Fruit fly (Drosophila melanogaster) whole organism, embryonic: ENCODE measurements around the gene por.

Source experiments
- Atf3 ChIP-seq: fragments of 200-800 bp; sonication (Bioruptor generic); optimal IDR thresholded peaks from 3 replicates; lab custom pipeline; 2016; ENCODE audit warnings: missing biosample characterization, missing genetic modification characterization
- Atf6 ChIP-seq: fragments of 200-800 bp; sonication (Bioruptor generic); IDR thresholded peaks from 2 replicates; pipeline ENCODE4 v1.3.6; 2022; ENCODE audit warnings: missing biosample characterization, missing genetic modification characterization
- CG11093 ChIP-seq: fragments of 200-800 bp; sonication (Bioruptor generic); IDR thresholded peaks from 3 replicates; pipeline ENCODE4 v1.3.6; 2022; ENCODE audit warnings: missing biosample characterization, missing genetic modification characterization
- CG11696 ChIP-seq: fragments of 200-800 bp; sonication (Bioruptor generic); IDR thresholded peaks from 2 replicates; pipeline ENCODE4 v1.3.6; 2022; ENCODE audit warnings: missing biosample characterization, missing genetic modification characterization
- CG12219 ChIP-seq: fragments of 200-800 bp; sonication (Bioruptor generic); optimal IDR thresholded peaks from 3 replicates; lab custom pipeline; 2018; ENCODE audit warnings: missing biosample characterization, mild to moderate bottlenecking, missing genetic modification characterization
- CG12236 ChIP-seq: fragments of 200-800 bp; sonication (Bioruptor generic); optimal IDR thresholded peaks from 2 replicates; lab custom pipeline; 2016; ENCODE audit warnings: missing biosample characterization, missing genetic modification characterization
- CG12769 ChIP-seq: fragments of 200-800 bp; sonication (Bioruptor generic); optimal IDR thresholded peaks from 2 replicates; lab custom pipeline; 2019; ENCODE audit warnings: missing biosample characterization, mild to moderate bottlenecking, missing genetic modification characterization, moderate library complexity
- CG13775 ChIP-seq: fragments of 200-800 bp; sonication (Bioruptor generic); optimal IDR thresholded peaks from 3 replicates; lab custom pipeline; 2017; ENCODE audit warnings: missing biosample characterization, mild to moderate bottlenecking, missing genetic modification characterization
- CG14014 ChIP-seq: fragments of 200-800 bp; sonication (Bioruptor generic); IDR thresholded peaks from 2 replicates; pipeline ENCODE4 v1.3.6; 2022; ENCODE audit warnings: missing biosample characterization, missing genetic modification characterization
- CG15011 ChIP-seq: fragments of 200-800 bp; sonication (Bioruptor generic); optimal IDR thresholded peaks from 3 replicates; lab custom pipeline; 2018; ENCODE audit warnings: missing biosample characterization, mild to moderate bottlenecking, missing genetic modification characterization
- CG16863 ChIP-seq: fragments of 200-800 bp; sonication (Bioruptor generic); optimal IDR thresholded peaks from 3 replicates; lab custom pipeline; 2016; ENCODE audit warnings: missing biosample characterization, missing genetic modification characterization
- CG17829 ChIP-seq: fragments of 200-800 bp; optimal IDR thresholded peaks from 2 replicates; lab custom pipeline; 2019; ENCODE audit warnings: missing biosample characterization, mild to moderate bottlenecking, missing genetic modification characterization, moderate library complexity
- CG1792 ChIP-seq: fragments of 200-800 bp; sonication (Bioruptor generic); optimal IDR thresholded peaks from 2 replicates; lab custom pipeline; 2016; ENCODE audit warnings: missing biosample characterization, missing genetic modification characterization
- CG2120 ChIP-seq: fragments of 200-800 bp; sonication (Bioruptor generic); optimal IDR thresholded peaks from 3 replicates; lab custom pipeline; 2016; ENCODE audit warnings: missing biosample characterization, missing genetic modification characterization
- CG32532 ChIP-seq: fragments of 200-800 bp; sonication (Bioruptor generic); IDR thresholded peaks from 2 replicates; pipeline ENCODE4 v1.3.6; 2022; ENCODE audit warnings: missing biosample characterization, missing genetic modification characterization
- CG33557 ChIP-seq: fragments of 200-800 bp; sonication (Bioruptor generic); optimal IDR thresholded peaks from 2 replicates; lab custom pipeline; 2019; ENCODE audit warnings: missing biosample characterization, mild to moderate bottlenecking, missing genetic modification characterization, moderate library complexity
- CG3838 ChIP-seq: fragments of 200-800 bp; sonication (Bioruptor generic); optimal IDR thresholded peaks from 3 replicates; lab custom pipeline; 2016; ENCODE audit warnings: missing biosample characterization, missing genetic modification characterization
- CG3995 ChIP-seq: fragments of 200-800 bp; sonication (Bioruptor generic); optimal IDR thresholded peaks from 3 replicates; lab custom pipeline; 2016; ENCODE audit warnings: missing biosample characterization, missing genetic modification characterization
- CG4282 ChIP-seq: fragments of 200-800 bp; sonication (Bioruptor generic); optimal IDR thresholded peaks from 2 replicates; lab custom pipeline; 2016; ENCODE audit warnings: missing biosample characterization, missing genetic modification characterization
- CG8388 ChIP-seq: fragments of 200-800 bp; sonication (Bioruptor generic); optimal IDR thresholded peaks from 2 replicates; lab custom pipeline; 2019; ENCODE audit warnings: missing biosample characterization, mild to moderate bottlenecking, missing genetic modification characterization, moderate library complexity
- CkIIα-i1 ChIP-seq: fragments of 200-800 bp; sonication (Bioruptor generic); IDR thresholded peaks from 2 replicates; pipeline ENCODE4 v1.3.6; 2022; ENCODE audit warnings: missing biosample characterization, missing genetic modification characterization
- Dbx ChIP-seq: fragments of 200-800 bp; sonication (Bioruptor generic); IDR thresholded peaks from 3 replicates; pipeline ENCODE4 v1.3.6; 2022; ENCODE audit warnings: missing biosample characterization, missing genetic modification characterization
- Dref ChIP-seq: fragments of 200-800 bp; sonication (Bioruptor generic); IDR thresholded peaks from 2 replicates; pipeline ENCODE4 v1.3.6; 2022; ENCODE audit warnings: missing biosample characterization, missing genetic modification characterization
- E2f1 ChIP-seq: fragments of 200-800 bp; sonication (Bioruptor generic); IDR thresholded peaks from 2 replicates; pipeline ENCODE4 v1.3.6; 2022; ENCODE audit warnings: missing biosample characterization, missing genetic modification characterization
- Fer3 ChIP-seq: fragments of 200-800 bp; sonication (Bioruptor generic); optimal IDR thresholded peaks from 2 replicates; lab custom pipeline; 2018; ENCODE audit warnings: missing biosample characterization, mild to moderate bottlenecking, missing genetic modification characterization, moderate library complexity
- HHEX ChIP-seq: fragments of 200-800 bp; sonication (Bioruptor generic); optimal IDR thresholded peaks from 3 replicates; lab custom pipeline; 2017; ENCODE audit warnings: missing biosample characterization, mild to moderate bottlenecking, missing genetic modification characterization, missing genetic modification reagents
- Hr78 ChIP-seq, 2 experiments: fragments of 200-800 bp in 1 of 2; fragments of >200 bp in 1 of 2; sonication (Bioruptor generic) in 1 of 2; optimal IDR thresholded peaks; 2 replicates each; lab custom pipeline; 2017 to 2019; ENCODE audit warnings: missing biosample characterization in 2 of 2, missing genetic modification characterization in 2 of 2, mild to moderate bottlenecking in 1 of 2, moderate library complexity in 1 of 2
- Lim3 ChIP-seq: fragments of 200-800 bp; sonication (Bioruptor generic); IDR thresholded peaks from 2 replicates; pipeline ENCODE4 v1.3.6; 2022; ENCODE audit warnings: missing biosample characterization, missing genetic modification characterization
- Nf-YB ChIP-seq: fragments of 200-800 bp; sonication (Bioruptor generic); optimal IDR thresholded peaks from 3 replicates; lab custom pipeline; 2019; ENCODE audit warnings: missing biosample characterization, mild to moderate bottlenecking, missing genetic modification characterization, moderate library complexity
- Oli ChIP-seq: fragments of 200-800 bp; sonication (Bioruptor generic); optimal IDR thresholded peaks from 2 replicates; lab custom pipeline; 2018; ENCODE audit warnings: missing biosample characterization, mild to moderate bottlenecking, missing genetic modification characterization, moderate library complexity
- Trl ChIP-seq, 3 experiments: fragments of >200 bp in 2 of 3; fragments of 200-800 bp in 1 of 3; sonication (Bioruptor generic) in 1 of 3; optimal IDR thresholded peaks; 2 replicates in 1 of 3; 3 replicates in 2 of 3; lab custom pipeline; 2016 to 2017; ENCODE audit warnings: missing biosample characterization in 1 of 3, missing genetic modification characterization in 1 of 3
- ap ChIP-seq: fragments of 200-800 bp; sonication (Bioruptor generic); IDR thresholded peaks from 2 replicates; pipeline ENCODE4 v1.3.6; 2022; ENCODE audit warnings: missing biosample characterization, missing genetic modification characterization
- bsh ChIP-seq, 2 experiments: fragments of 200-800 bp; sonication (Bioruptor generic); optimal IDR thresholded peaks; 2 replicates each; lab custom pipeline; 2017 to 2018; ENCODE audit warnings: mild to moderate bottlenecking in 2 of 2, missing biosample characterization in 2 of 2, missing genetic modification characterization in 2 of 2, moderate library complexity in 1 of 2
- cas ChIP-seq: fragments of 200-800 bp; sonication (Bioruptor generic); IDR thresholded peaks from 2 replicates; pipeline ENCODE4 v1.3.6; 2022; ENCODE audit warnings: missing biosample characterization, missing genetic modification characterization
- chif ChIP-seq, 2 experiments: fragments of 200-800 bp; sonication (Bioruptor generic); optimal IDR thresholded peaks; 3 replicates each; lab custom pipeline; 2016; ENCODE audit warnings: missing biosample characterization in 2 of 2, missing genetic modification characterization in 2 of 2
- dm ChIP-seq: fragments of 200-800 bp; sonication (Bioruptor generic); optimal IDR thresholded peaks from 3 replicates; lab custom pipeline; 2016; ENCODE audit warnings: missing biosample characterization, missing genetic modification characterization
- en ChIP-seq: fragments of 200-800 bp; sonication (Bioruptor generic); optimal IDR thresholded peaks from 2 replicates; lab custom pipeline; 2016; ENCODE audit warnings: missing biosample characterization, missing genetic modification characterization
- gce ChIP-seq: fragments of 200-800 bp; sonication (Bioruptor generic); IDR thresholded peaks from 3 replicates; pipeline ENCODE4 v1.3.6; 2022; ENCODE audit warnings: missing biosample characterization, missing genetic modification characterization
- gfzf ChIP-seq: fragments of 200-800 bp; sonication (Bioruptor generic); optimal IDR thresholded peaks from 2 replicates; lab custom pipeline; 2016; ENCODE audit warnings: missing biosample characterization, mild to moderate bottlenecking, missing genetic modification characterization, moderate library complexity
- grn ChIP-seq: fragments of 200-800 bp; sonication (Bioruptor generic); optimal IDR thresholded peaks from 3 replicates; lab custom pipeline; 2017; ENCODE audit warnings: missing biosample characterization, missing genetic modification characterization
- onecut ChIP-seq: fragments of 200-800 bp; sonication (Bioruptor generic); IDR thresholded peaks from 2 replicates; pipeline ENCODE4 v1.3.6; 2022; ENCODE audit warnings: missing biosample characterization, missing genetic modification characterization
- pros ChIP-seq: fragments of 200-800 bp; sonication (Bioruptor generic); optimal IDR thresholded peaks from 3 replicates; lab custom pipeline; 2019; ENCODE audit warnings: missing biosample characterization, mild to moderate bottlenecking, missing genetic modification characterization, moderate library complexity
- psq ChIP-seq: fragments of 200-800 bp; sonication (Bioruptor generic); optimal IDR thresholded peaks from 2 replicates; lab custom pipeline; 2017; ENCODE audit warnings: missing biosample characterization, missing genetic modification characterization
- scrt ChIP-seq: fragments of 200-800 bp; sonication (Bioruptor generic); optimal IDR thresholded peaks from 2 replicates; lab custom pipeline; 2018; ENCODE audit warnings: missing biosample characterization, mild to moderate bottlenecking, missing genetic modification characterization, moderate library complexity
- sd ChIP-seq: fragments of 200-800 bp; sonication (Bioruptor generic); optimal IDR thresholded peaks from 3 replicates; lab custom pipeline; 2018; ENCODE audit warnings: missing biosample characterization, mild to moderate bottlenecking, missing genetic modification characterization, moderate library complexity
- slou ChIP-seq: fragments of 200-800 bp; sonication (Bioruptor generic); optimal IDR thresholded peaks from 3 replicates; lab custom pipeline; 2016; ENCODE audit warnings: missing biosample characterization, missing genetic modification characterization
- unpg ChIP-seq: fragments of 200-800 bp; sonication (Bioruptor generic); optimal IDR thresholded peaks from 3 replicates; lab custom pipeline; 2018; ENCODE audit warnings: missing biosample characterization, mild to moderate bottlenecking, missing genetic modification characterization, moderate library complexity
- z ChIP-seq: fragments of 200-800 bp; sonication (Bioruptor generic); IDR thresholded peaks from 3 replicates; pipeline ENCODE4 v1.3.6; 2022; ENCODE audit warnings: missing biosample characterization, missing genetic modification characterization
- zf30C ChIP-seq: fragments of 200-800 bp; sonication (Bioruptor generic); optimal IDR thresholded peaks from 3 replicates; lab custom pipeline; 2018; ENCODE audit warnings: missing biosample characterization, mild to moderate bottlenecking, missing genetic modification characterization
- zfh2 ChIP-seq: fragments of 200-800 bp; sonication (Bioruptor generic); optimal IDR thresholded peaks from 2 replicates; lab custom pipeline; 2016; ENCODE audit warnings: missing biosample characterization, missing genetic modification characterization

The por gene

dm6 chrX:18404632-18405238, 25.1 kb upstream of the por start (continued):
- TF ChIP-seq psq (GFP tag; lab: Kevin White, UChicago) (no peak), CG8388 (GFP tag; lab: Kevin White, UChicago) (no peak), grn (no peak), Atf6 (GFP tag; lab: Robert Waterston, UW) (no peak), Oli (tag; lab: Kevin White, UChicago) (peak; percentile 51), chif (GFP tag; optimal IDR thresholded peaks at IDR 0.05; lab: Kevin White, UChicago) (no peak), gce (GFP tag; lab: Robert Waterston, UW) (peak; percentile 51; the same call in 1 of the 3 replicates), CkIIα-i1 (GFP tag; lab: Robert Waterston, UW) (no peak), CG14014 (no peak), CG2120 (GFP tag; lab: Kevin White, UChicago) (peak; percentile 74), CG16863 (peak; percentile 36), Fer3 (tag; lab: Kevin White, UChicago) (no peak), ap (no peak), CG15011 (GFP tag; lab: Kevin White, UChicago) (no peak), slou (GFP tag; lab: Kevin White, UChicago) (no peak), CG17829 (tag; lab: Kevin White, UChicago) (no peak), CG33557 (GFP tag; lab: Kevin White, UChicago) (no peak), zf30C (GFP tag; lab: Kevin White, UChicago) (no peak), CG12236 (GFP tag; lab: Kevin White, UChicago) (no peak), HHEX (GFP tag; lab: Kevin White, UChicago) (no peak), z (GFP tag; lab: Robert Waterston, UW) (peak; percentile 5; the same call in 1 of the 3 replicates), pros (GFP tag; lab: Kevin White, UChicago) (no peak), Trl (optimal IDR thresholded peaks at IDR 0.05; lab: Kevin White, UChicago) (peak; percentile 91 to 92), Trl (GFP tag; optimal IDR thresholded peaks at IDR 0.05; lab: Kevin White, UChicago) (no peak), Hr78 (GFP tag; optimal IDR thresholded peaks at IDR 0.05; lab: Kevin White, UChicago) (no peak), Dbx (no peak), onecut (no peak), scrt (GFP tag; lab: Kevin White, UChicago) (no peak), unpg (GFP tag; lab: Kevin White, UChicago) (no peak), Atf3 (GFP tag; lab: Kevin White, UChicago) (no peak), en (GFP tag; lab: Kevin White, UChicago) (no peak), CG3838 (GFP tag; lab: Kevin White, UChicago) (no peak), CG32532 (GFP tag; lab: Robert Waterston, UW) (no peak; the same call in 1 of the 2 replicates), Lim3 (GFP tag; lab: Robert Waterston, UW) (no peak), cas (no peak), CG11093 (no peak), Dref (GFP tag; lab: Robert Waterston, UW) (no peak), CG12219 (GFP tag; lab: Kevin White, UChicago) (no peak), CG12769 (peak; percentile 66), E2f1 (0 out of 2 replicates have a peak, but pooled peaks have one; percentile 6), CG1792 (GFP tag; lab: Kevin White, UChicago) (peak; percentile 12), CG13775 (GFP tag; lab: Kevin White, UChicago) (no peak), Nf-YB (GFP tag; lab: Kevin White, UChicago) (no peak), CG11696 (no peak), CG3995 (GFP tag; lab: Kevin White, UChicago) (no peak), dm (GFP tag; lab: Kevin White, UChicago) (peak; percentile 42), bsh (GFP tag; optimal IDR thresholded peaks at IDR 0.05; lab: Kevin White, UChicago) (peak in 1 of 2 experiments; percentile 5), zfh2 (GFP tag; lab: Kevin White, UChicago) (peak; percentile 33), sd (tag; lab: Kevin White, UChicago) (no peak), gfzf (GFP tag; lab: Kevin White, UChicago) (no peak), CG4282 (GFP tag; lab: Kevin White, UChicago) (no peak)
